Fruit fly (Drosophila melanogaster) whole organism, embryonic: ENCODE data around the gene CG13653.

Experiments used
- Dbx ChIP-seq: fragments of 200-800 bp; sonication (Bioruptor generic); IDR thresholded peaks from 3 replicates; pipeline ENCODE4 v1.3.6; 2022; ENCODE audit warnings: missing biosample characterization, missing genetic modification characterization
- HLH54F ChIP-seq: fragments of 200-800 bp; sonication (Bioruptor generic); optimal IDR thresholded peaks from 3 replicates; lab custom pipeline; 2016; ENCODE audit warnings: missing biosample characterization, missing genetic modification characterization
- pros ChIP-seq: fragments of 200-800 bp; sonication (Bioruptor generic); optimal IDR thresholded peaks from 3 replicates; lab custom pipeline; 2019; ENCODE audit warnings: missing biosample characterization, mild to moderate bottlenecking, missing genetic modification characterization, moderate library complexity
- psq ChIP-seq: fragments of 200-800 bp; sonication (Bioruptor generic); optimal IDR thresholded peaks from 2 replicates; lab custom pipeline; 2017; ENCODE audit warnings: missing biosample characterization, missing genetic modification characterization

DNA sequence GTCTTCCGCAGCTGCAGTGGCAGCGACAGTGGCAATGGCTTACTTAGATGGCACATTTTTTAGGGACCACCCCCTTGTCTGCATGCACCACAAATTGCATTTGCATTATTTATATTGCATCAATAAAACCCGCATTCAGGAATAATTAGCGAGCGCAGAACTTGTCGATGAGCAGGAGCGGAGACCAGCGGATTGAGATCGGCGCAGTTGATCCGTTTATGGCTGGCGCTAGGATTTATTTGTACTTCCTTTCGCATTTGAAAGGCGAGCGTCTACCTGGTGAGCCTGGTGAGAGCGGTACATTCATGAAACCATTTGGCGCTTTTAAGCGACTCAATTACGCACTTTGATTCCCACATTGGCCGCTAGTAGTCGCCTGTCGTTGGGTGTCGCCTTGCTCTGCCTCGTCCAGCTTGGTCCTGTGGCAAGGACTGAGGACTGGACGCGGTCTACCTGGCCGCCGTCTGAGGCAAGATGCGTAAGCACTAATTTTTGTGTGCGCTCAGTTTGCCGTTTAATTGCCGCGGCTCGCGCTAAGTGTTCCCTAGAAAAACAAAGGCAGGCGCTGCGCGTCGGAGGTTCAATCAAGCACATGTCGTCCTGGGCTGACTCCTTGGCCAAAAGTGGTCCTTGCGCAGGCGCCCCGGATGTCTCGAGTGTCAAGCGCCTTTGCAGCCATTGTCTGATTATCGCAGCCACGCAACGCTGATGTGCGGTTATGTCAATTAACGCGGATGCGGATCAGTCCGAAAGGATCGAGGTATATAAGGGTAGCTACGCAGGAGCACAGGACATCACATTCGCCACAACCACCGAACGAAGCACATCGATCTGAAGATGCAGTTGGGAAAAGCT, at the start of gene CG13653:
- TF ChIP-seq psq (GFP tag; lab: Kevin White, UChicago), result no peak
- TF ChIP-seq Dbx (GFP tag; lab: Robert Waterston, UW), result no peak
- TF ChIP-seq HLH54F (GFP tag; lab: Kevin White, UChicago), result no peak
- TF ChIP-seq pros, result no peak
